Worm (Caenorhabditis elegans) whole organism, L3 larva: Measurements from ENCODE around the gene ndx-2.

Source experiments
- R02D3.7 ChIP-seq: fragments of 150-350 bp; optimal IDR thresholded peaks from 2 replicates; lab custom pipeline; 2014; ENCODE audit warnings: missing biosample characterization, missing genetic modification characterization
- ZK546.5 ChIP-seq: sonication (generic microtip); optimal IDR thresholded peaks from 2 replicates; lab custom pipeline; 2017; ENCODE audit warnings: missing biosample characterization, missing genetic modification characterization
- ceh-28 ChIP-seq: fragments of 150-350 bp; optimal IDR thresholded peaks from 2 replicates; lab custom pipeline; 2014; ENCODE audit warnings: missing biosample characterization, missing genetic modification reagents, missing genetic modification characterization
- ceh-9 ChIP-seq: sonication (generic microtip); optimal IDR thresholded peaks from 2 replicates; lab custom pipeline; 2018; ENCODE audit warnings: missing biosample characterization, missing genetic modification characterization
- daf-12 ChIP-seq: fragments of 150-350 bp; optimal IDR thresholded peaks from 2 replicates; lab custom pipeline; 2014; ENCODE audit warnings: missing biosample characterization, missing genetic modification reagents, missing genetic modification characterization
- egl-27 ChIP-seq: sonication (generic microtip); optimal IDR thresholded peaks from 4 replicates; lab custom pipeline; 2017; ENCODE audit warnings: missing biosample characterization, missing genetic modification reagents, missing genetic modification characterization
- egl-5 ChIP-seq: fragments of 150-350 bp; optimal IDR thresholded peaks from 2 replicates; lab custom pipeline; 2017; ENCODE audit warnings: missing biosample characterization, missing genetic modification reagents, missing genetic modification characterization, inconsistent platforms
- elt-1 ChIP-seq: fragments of 150-350 bp; optimal IDR thresholded peaks from 2 replicates; lab custom pipeline; 2014; ENCODE audit warnings: missing biosample characterization, missing genetic modification characterization
- elt-2 ChIP-seq: sonication (generic microtip); optimal IDR thresholded peaks from 2 replicates; lab custom pipeline; 2016; ENCODE audit warnings: missing genetic modification reagents, mild to moderate bottlenecking, missing genetic modification characterization, missing compliant biosample characterization
- elt-3 ChIP-seq, 3 experiments: fragments of 150-350 bp in 1 of 3; sonication (generic microtip) in 2 of 3; optimal IDR thresholded peaks; 2 replicates in 2 of 3; 4 replicates in 1 of 3; lab custom pipeline; 2014 to 2017; ENCODE audit warnings: missing biosample characterization in 3 of 3, missing genetic modification characterization in 3 of 3
- eor-1 ChIP-seq, 2 experiments: fragments of 150-350 bp; optimal IDR thresholded peaks; 2 replicates each; lab custom pipeline; 2014 to 2018; ENCODE audit warnings: missing biosample characterization in 2 of 2, missing genetic modification characterization in 2 of 2
- fkh-10 ChIP-seq: sonication (generic microtip); optimal IDR thresholded peaks from 2 replicates; lab custom pipeline; 2017; ENCODE audit warnings: missing biosample characterization, missing genetic modification reagents, missing genetic modification characterization
- fkh-2 ChIP-seq: fragments of 150-350 bp; optimal IDR thresholded peaks from 2 replicates; lab custom pipeline; 2014; ENCODE audit warnings: missing biosample characterization, missing genetic modification reagents, missing genetic modification characterization
- hmg-11 ChIP-seq: sonication (generic microtip); optimal IDR thresholded peaks from 2 replicates; lab custom pipeline; 2016; ENCODE audit warnings: missing genetic modification characterization, missing compliant biosample characterization
- lin-15B ChIP-seq: fragments of 150-350 bp; optimal IDR thresholded peaks from 2 replicates; lab custom pipeline; 2014; ENCODE audit warnings: missing biosample characterization, missing genetic modification characterization
- lin-39 ChIP-seq: fragments of 150-350 bp; optimal IDR thresholded peaks from 2 replicates; lab custom pipeline; 2018; ENCODE audit warnings: missing biosample characterization, missing genetic modification reagents, missing genetic modification characterization
- lsy-12 ChIP-seq: sonication (generic microtip); optimal IDR thresholded peaks from 2 replicates; lab custom pipeline; 2016; ENCODE audit warnings: mild to moderate bottlenecking, missing genetic modification characterization, missing compliant biosample characterization
- mdl-1 ChIP-seq: fragments of 150-350 bp; optimal IDR thresholded peaks from 2 replicates; lab custom pipeline; 2014; ENCODE audit warnings: missing biosample characterization, missing genetic modification characterization
- nfya-1 ChIP-seq: sonication (generic microtip); optimal IDR thresholded peaks from 2 replicates; lab custom pipeline; 2017; ENCODE audit warnings: missing genetic modification characterization, mild to moderate bottlenecking, missing compliant biosample characterization, antibody characterized with exemption, moderate library complexity; ENCODE audit not compliant: insufficient read depth
- nhr-11 ChIP-seq: fragments of 150-350 bp; optimal IDR thresholded peaks from 2 replicates; lab custom pipeline; 2014; ENCODE audit warnings: missing biosample characterization, missing genetic modification characterization
- nhr-12 ChIP-seq: fragments of 150-350 bp; optimal IDR thresholded peaks from 2 replicates; lab custom pipeline; 2014; ENCODE audit warnings: missing biosample characterization, missing genetic modification characterization
- nhr-23 ChIP-seq: fragments of 150-350 bp; optimal IDR thresholded peaks from 2 replicates; lab custom pipeline; 2014; ENCODE audit warnings: missing biosample characterization, missing genetic modification reagents, missing genetic modification characterization
- nhr-237 ChIP-seq: fragments of 150-350 bp; optimal IDR thresholded peaks from 2 replicates; lab custom pipeline; 2014; ENCODE audit warnings: missing biosample characterization, missing genetic modification characterization
- nhr-25 ChIP-seq: sonication (generic microtip); optimal IDR thresholded peaks from 2 replicates; lab custom pipeline; 2017; ENCODE audit warnings: missing biosample characterization, missing genetic modification characterization
- nhr-28 ChIP-seq: fragments of 150-350 bp; optimal IDR thresholded peaks from 2 replicates; lab custom pipeline; 2014; ENCODE audit warnings: missing biosample characterization, missing genetic modification characterization
- nhr-43 ChIP-seq: sonication (generic microtip); optimal IDR thresholded peaks from 2 replicates; lab custom pipeline; 2016; ENCODE audit warnings: mild to moderate bottlenecking, missing genetic modification characterization, missing compliant biosample characterization; ENCODE audit not compliant: poor library complexity, severe bottlenecking
- nhr-67 ChIP-seq: fragments of 150-350 bp; optimal IDR thresholded peaks from 2 replicates; lab custom pipeline; 2014; ENCODE audit warnings: missing biosample characterization, missing genetic modification characterization
- pha-4 ChIP-seq: fragments of 150-350 bp; optimal IDR thresholded peaks from 2 replicates; lab custom pipeline; 2014; ENCODE audit warnings: missing biosample characterization, missing genetic modification reagents, missing genetic modification characterization
- pqm-1 ChIP-seq: fragments of 150-350 bp; optimal IDR thresholded peaks from 2 replicates; lab custom pipeline; 2017; ENCODE audit warnings: missing biosample characterization, missing genetic modification characterization, inconsistent platforms
- skn-1 ChIP-seq: fragments of 150-350 bp; optimal IDR thresholded peaks from 2 replicates; lab custom pipeline; 2014; ENCODE audit warnings: missing biosample characterization, missing genetic modification characterization
- tbx-2 ChIP-seq: sonication (generic microtip); optimal IDR thresholded peaks from 2 replicates; lab custom pipeline; 2016; ENCODE audit warnings: mild to moderate bottlenecking, missing genetic modification characterization, missing compliant biosample characterization
- unc-39 ChIP-seq: sonication (generic microtip); optimal IDR thresholded peaks from 4 replicates; lab custom pipeline; 2017; ENCODE audit warnings: missing biosample characterization, missing genetic modification characterization
- unc-62 ChIP-seq: fragments of 150-350 bp; sonication (generic microtip); optimal IDR thresholded peaks from 4 replicates; lab custom pipeline; 2014; ENCODE audit warnings: missing biosample characterization, missing genetic modification reagents, missing genetic modification characterization
- zag-1 ChIP-seq: fragments of 150-350 bp; optimal IDR thresholded peaks from 2 replicates; lab custom pipeline; 2014; ENCODE audit warnings: missing biosample characterization, missing genetic modification characterization
- ztf-4 ChIP-seq: fragments of 150-350 bp; optimal IDR thresholded peaks from 2 replicates; lab custom pipeline; 2014; ENCODE audit warnings: missing biosample characterization, missing genetic modification characterization

Gene ndx-2

DNA sequence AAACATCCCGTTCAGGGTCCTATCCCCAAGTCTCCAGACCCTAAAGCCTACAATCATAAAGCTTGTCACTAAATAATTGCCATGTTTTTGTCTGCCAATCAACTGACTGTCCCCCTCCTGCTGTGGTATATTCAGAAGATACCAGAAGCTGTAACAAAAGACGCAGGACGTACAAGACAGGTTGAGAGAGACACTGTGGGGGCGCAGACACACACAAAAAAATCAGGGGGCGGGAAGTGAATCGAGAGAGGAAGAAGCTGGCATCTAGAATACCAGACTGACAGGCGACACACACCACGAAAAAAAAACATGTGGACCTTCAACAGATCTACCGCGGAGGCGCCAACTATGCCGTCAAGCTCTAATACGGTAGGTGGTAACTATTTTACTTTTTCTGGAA lies 6.4 kb upstream of the ndx-2 start, which contains the start of gene kel-8:
kel-8 (plus strand) TSS at position 301 of the 400 bp plus-strand sequence.
- TF ChIP-seq nhr-25 (tag; lab: Kevin White, UChicago): peak; percentile 41
- TF ChIP-seq pha-4: no peak
- no peak for TF ChIP-seq nhr-28
- peak; percentile 53 for TF ChIP-seq nfya-1
- TF ChIP-seq ZK546.5 (tag; lab: Kevin White, UChicago): no peak

ce11 chrV:2666600-2666999 lies 1.8 kb upstream of the ndx-2 start, which contains the start of gene W02G9.4:
W02G9.4 (plus strand) TSS chrV:2666900.
- no peak for TF ChIP-seq zag-1
- no peak for TF ChIP-seq nhr-67 (tag; lab: Kevin White, UChicago)
- TF ChIP-seq lin-39: no peak
- TF ChIP-seq unc-39 (tag; lab: Kevin White, UChicago): no peak
- TF ChIP-seq tbx-2 (tag; lab: Kevin White, UChicago): no peak
- TF ChIP-seq daf-12 (tag; lab: Kevin White, UChicago): no peak
- TF ChIP-seq nhr-11 (tag; lab: Kevin White, UChicago): no peak
- TF ChIP-seq R02D3.7 (tag; lab: Kevin White, UChicago): no peak
- no peak for TF ChIP-seq fkh-10 (GFP tag; lab: Kevin White, UChicago)
- no peak for TF ChIP-seq mdl-1
- no peak for TF ChIP-seq nfya-1
- no peak for TF ChIP-seq lin-15B (tag; lab: Kevin White, UChicago)
- no peak for TF ChIP-seq nhr-23 (tag; lab: Kevin White, UChicago)
- TF ChIP-seq nhr-43: no peak
- TF ChIP-seq hmg-11 (tag; lab: Kevin White, UChicago): no peak
- no peak for TF ChIP-seq egl-5 (tag; lab: Kevin White, UChicago)
- no peak for TF ChIP-seq nhr-12 (tag; lab: Kevin White, UChicago)

ce11 chrV:2660457-2660856 lies 4.3 kb downstream of the ndx-2 start:
- no peak for TF ChIP-seq egl-27 (tag; lab: Kevin White, UChicago)
- no peak for TF ChIP-seq unc-62 (GFP tag; lab: Kevin White, UChicago)
- TF ChIP-seq zag-1: no peak
- no peak for TF ChIP-seq nhr-12 (tag; lab: Kevin White, UChicago)
- TF ChIP-seq skn-1: no peak
- no peak for TF ChIP-seq ceh-28
- TF ChIP-seq lin-15B (tag; lab: Kevin White, UChicago): no peak
- no peak for TF ChIP-seq elt-3 (tag; optimal IDR thresholded peaks at IDR 0.05; lab: Kevin White, UChicago)
- TF ChIP-seq nhr-25 (tag; lab: Kevin White, UChicago): no peak
- TF ChIP-seq nfya-1: no peak
- TF ChIP-seq ZK546.5 (tag; lab: Kevin White, UChicago): no peak
- no peak for TF ChIP-seq elt-1 (tag; lab: Kevin White, UChicago)
- TF ChIP-seq nhr-237 (tag; lab: Kevin White, UChicago): no peak
- no peak for TF ChIP-seq pqm-1 (tag; lab: Kevin White, UChicago)
- no peak for TF ChIP-seq ztf-4
- TF ChIP-seq lsy-12 (tag; lab: Kevin White, UChicago): no peak
- no peak for TF ChIP-seq lin-39
- TF ChIP-seq fkh-2 (tag; lab: Kevin White, UChicago): no peak

- TF ChIP-seq daf-12 (tag; lab: Kevin White, UChicago): no peak
- peak; percentile 9 for TF ChIP-seq pqm-1 (tag; lab: Kevin White, UChicago)
- no peak for TF ChIP-seq nhr-12 (tag; lab: Kevin White, UChicago)
- TF ChIP-seq nfya-1: peak; percentile 26
- peak; percentile 50 for TF ChIP-seq elt-2 (tag; lab: Kevin White, UChicago)
- no peak for TF ChIP-seq elt-1 (tag; lab: Kevin White, UChicago)
- peak; percentile 39 for TF ChIP-seq pha-4
- no peak for TF ChIP-seq ceh-9 (tag; lab: Kevin White, UChicago)
- peak; percentile 7 for TF ChIP-seq lin-15B (tag; lab: Kevin White, UChicago)
- TF ChIP-seq eor-1 (tag; optimal IDR thresholded peaks at IDR 0.05; lab: Kevin White, UChicago): no peak
- TF ChIP-seq R02D3.7 (tag; lab: Kevin White, UChicago): no peak
- TF ChIP-seq ceh-28: no peak
- TF ChIP-seq nhr-23 (tag; lab: Kevin White, UChicago): no peak
- no peak for TF ChIP-seq nhr-11 (tag; lab: Kevin White, UChicago)
These were observed 7.1 kb downstream of the ndx-2 start for ce11 chrV:2657682-2658081.
